Fruit fly (Drosophila melanogaster): Measurements from ENCODE around the gene CG4438.

DNA sequence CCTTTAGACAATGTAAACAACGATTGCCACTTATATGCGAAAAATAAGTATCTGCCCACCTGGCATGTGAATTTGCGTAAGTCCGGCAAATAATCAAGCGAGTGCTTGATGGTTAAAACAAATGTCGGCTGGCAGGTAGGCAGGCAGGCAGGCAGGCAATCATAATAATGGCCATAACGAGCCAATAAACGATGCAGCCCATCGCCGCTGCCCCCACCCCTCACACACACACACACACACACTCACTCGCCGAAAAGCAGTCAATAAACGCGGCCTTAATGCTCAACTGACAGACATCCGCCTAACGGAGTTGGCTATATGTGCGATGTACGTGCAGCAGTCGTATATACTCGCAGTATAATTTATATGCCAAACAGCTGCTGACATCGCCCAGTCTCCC lies 23.5 kb upstream of the CG4438 start:
- TF ChIP-seq CG16779 (tag; optimal IDR thresholded peaks at IDR 0.05) (no peak), CG11294 (GFP tag; IDR thresholded peaks at IDR 0.05) (no peak), vri (GFP tag; optimal IDR thresholded peaks at IDR 0.05) (no peak), CG6854 (GFP tag; optimal IDR thresholded peaks at IDR 0.05) (no peak), CG31627 (GFP tag; optimal IDR thresholded peaks at IDR 0.05) (no peak), eg (GFP tag; IDR thresholded peaks at IDR 0.05) (no peak), salr (GFP tag; optimal IDR thresholded peaks at IDR 0.05) (no peak)
